Worm (Caenorhabditis elegans): ENCODE measurements around the gene Y43D4A.5.

ce11 chrIV:16735957-16736356 lies 39.6 kb upstream of the Y43D4A.5 start, which contains the start of gene Y51H4A.25:
- TF ChIP-seq T07F8.4 (tag; optimal IDR thresholded peaks at IDR 0.05) (no peak), efl-1 (GFP tag; optimal IDR thresholded peaks at IDR 0.05) (no peak), F10E7.11 (tag; optimal IDR thresholded peaks at IDR 0.05) (no peak), die-1 (tag; optimal IDR thresholded peaks at IDR 0.05) (no peak), C06A6.2 (GFP tag; conservative IDR thresholded peaks at IDR 0.05) (no peak), ZK185.1 (tag; optimal IDR thresholded peaks at IDR 0.05; ENCODE audit: poor library complexity, severe bottlenecking) (no peak), ama-1 (optimal IDR thresholded peaks at IDR 0.05) (no peak), ama-1 (GFP tag; optimal IDR thresholded peaks at IDR 0.05) (no peak), F49E8.2 (tag; optimal IDR thresholded peaks at IDR 0.05; ENCODE audit: insufficient read depth) (no peak), snpc-3.4 (tag; optimal IDR thresholded peaks at IDR 0.05) (no peak), lsl-1 (GFP tag; optimal IDR thresholded peaks at IDR 0.05) (no peak)

Data from whole organism, young adult.